Fruit fly (Drosophila melanogaster): ENCODE data around the gene CG33985.

CG33985 gene

dm6 chr3L:15534274-15535227 is 7.9 kb upstream of the CG33985 start:
- peak; percentile 21 for TF ChIP-seq CG8359 (GFP tag; optimal IDR thresholded peaks at IDR 0.05; ENCODE audit: borderline replicate concordance)
- TF ChIP-seq exex (tag; optimal IDR thresholded peaks at IDR 0.05), result peak; percentile 3
- peak; percentile 34; the same call in 1 of the 2 replicates for TF ChIP-seq Ptx1 (GFP tag; IDR thresholded peaks at IDR 0.05)
- peak; percentile 59; the same call in 1 of the 2 replicates for TF ChIP-seq CG31441 (GFP tag; IDR thresholded peaks at IDR 0.05)
- peak; percentile 59 to 66 for TF ChIP-seq dpn (GFP tag; optimal IDR thresholded peaks at IDR 0.05)
- TF ChIP-seq Nf-YB (GFP tag; optimal IDR thresholded peaks at IDR 0.05), result peak; percentile 62
- TF ChIP-seq Med (GFP tag), result peak; percentile 89
- TF ChIP-seq Chrac-16 (GFP tag; optimal IDR thresholded peaks at IDR 0.05), result peak; percentile 53
- TF ChIP-seq CG3847 (GFP tag; IDR thresholded peaks at IDR 0.05), result peak; percentile 51
- no peak for TF ChIP-seq Hr39 (optimal IDR thresholded peaks at IDR 0.05)
- TF ChIP-seq crc (GFP tag; optimal IDR thresholded peaks at IDR 0.05), result no peak
- TF ChIP-seq CG34422 (GFP tag; IDR thresholded peaks at IDR 0.05), result peak; percentile 67
- no peak for TF ChIP-seq CG14014 (GFP tag; IDR thresholded peaks at IDR 0.05)
- peak; percentile 2 for TF ChIP-seq CG8089 (GFP tag; optimal IDR thresholded peaks at IDR 0.05)
- TF ChIP-seq CG8924 (tag; optimal IDR thresholded peaks at IDR 0.05), result peak; percentile 66
- peak; percentile 53 for TF ChIP-seq ems (GFP tag; optimal IDR thresholded peaks at IDR 0.05)
- no peak for TF ChIP-seq vnd (GFP tag; IDR thresholded peaks at IDR 0.05; ENCODE audit: partially characterized antibody)
- TF ChIP-seq ewg (GFP tag; optimal IDR thresholded peaks at IDR 0.05), result peak; percentile 50
- no peak for TF ChIP-seq dimm (GFP tag; IDR thresholded peaks at IDR 0.05)
- peak; percentile 28; the same call in 1 of the 2 replicates for TF ChIP-seq Drgx (GFP tag; IDR thresholded peaks at IDR 0.05)
- TF ChIP-seq amos (GFP tag; IDR thresholded peaks at IDR 0.05; ENCODE audit: partially characterized antibody), result no peak
- TF ChIP-seq crol (GFP tag; IDR thresholded peaks at IDR 0.05), result peak; percentile 83
- TF ChIP-seq bab2 (GFP tag; optimal IDR thresholded peaks at IDR 0.05), result peak; percentile 61
- peak; percentile 53 for TF ChIP-seq gcm (GFP tag; optimal IDR thresholded peaks at IDR 0.05)
- TF ChIP-seq E2f2 (GFP tag; IDR thresholded peaks at IDR 0.05), result no peak
- peak; percentile 15 for TF ChIP-seq CG10654 (GFP tag; optimal IDR thresholded peaks at IDR 0.05)
- peak; percentile 55; the same call in 2 of the 4 replicates for TF ChIP-seq Gug (GFP tag; IDR thresholded peaks at IDR 0.05)
- peak; percentile 36; the same call in 1 of the 2 replicates for TF ChIP-seq ara (GFP tag; IDR thresholded peaks at IDR 0.05)
- TF ChIP-seq CoRest (tag; optimal IDR thresholded peaks at IDR 0.05), result peak; percentile 87
- no peak for TF ChIP-seq CG7745 (tag; optimal IDR thresholded peaks at IDR 0.05)
- 0 out of 3 replicates have a peak, but pooled peaks have one; percentile 16 for TF ChIP-seq CG11093 (GFP tag; IDR thresholded peaks at IDR 0.05)
- peak; percentile 68 for TF ChIP-seq CG13424 (tag; optimal IDR thresholded peaks at IDR 0.05)
- TF ChIP-seq h (optimal IDR thresholded peaks at IDR 0.05), result no peak
- TF ChIP-seq CG1529 (GFP tag; optimal IDR thresholded peaks at IDR 0.05), result peak; percentile 62
- TF ChIP-seq her (GFP tag; optimal IDR thresholded peaks at IDR 0.05), result no peak
- TF ChIP-seq Bgb (GFP tag; IDR thresholded peaks at IDR 0.05; ENCODE audit: partially characterized antibody), result no peak
- peak; percentile 90 for TF ChIP-seq CG17361 (GFP tag; IDR thresholded peaks at IDR 0.05)
- TF ChIP-seq NfI (GFP tag; optimal IDR thresholded peaks at IDR 0.05), result peak; percentile 43
- no peak for TF ChIP-seq CG4730 (GFP tag; IDR thresholded peaks at IDR 0.05)
- TF ChIP-seq CG6683 (GFP tag; optimal IDR thresholded peaks at IDR 0.05), result peak; percentile 27
- TF ChIP-seq CG12104 (GFP tag; optimal IDR thresholded peaks at IDR 0.05), result peak; percentile 30
- TF ChIP-seq tin (GFP tag; optimal IDR thresholded peaks at IDR 0.05), result peak; percentile 28
- peak; percentile 15; the same call in 1 of the 2 replicates for TF ChIP-seq Atf6 (GFP tag; IDR thresholded peaks at IDR 0.05)
- peak; percentile 20; the same call in 1 of the 2 replicates for TF ChIP-seq esg (GFP tag; conservative IDR thresholded peaks at IDR 0.05)
- TF ChIP-seq Ssrp (tag; optimal IDR thresholded peaks at IDR 0.05), result peak; percentile 65
- TF ChIP-seq Sin3A (optimal IDR thresholded peaks at IDR 0.05), result no peak
- no peak for TF ChIP-seq lbe (GFP tag; optimal IDR thresholded peaks at IDR 0.05)
- TF ChIP-seq sisA (GFP tag; IDR thresholded peaks at IDR 0.05), result peak; percentile 61
- TF ChIP-seq PHDP (tag; optimal IDR thresholded peaks at IDR 0.05), result peak; percentile 35

Measured in whole organism, embryonic.